Fruit fly (Drosophila melanogaster): Measurements from ENCODE around the gene Non3.

DNA sequence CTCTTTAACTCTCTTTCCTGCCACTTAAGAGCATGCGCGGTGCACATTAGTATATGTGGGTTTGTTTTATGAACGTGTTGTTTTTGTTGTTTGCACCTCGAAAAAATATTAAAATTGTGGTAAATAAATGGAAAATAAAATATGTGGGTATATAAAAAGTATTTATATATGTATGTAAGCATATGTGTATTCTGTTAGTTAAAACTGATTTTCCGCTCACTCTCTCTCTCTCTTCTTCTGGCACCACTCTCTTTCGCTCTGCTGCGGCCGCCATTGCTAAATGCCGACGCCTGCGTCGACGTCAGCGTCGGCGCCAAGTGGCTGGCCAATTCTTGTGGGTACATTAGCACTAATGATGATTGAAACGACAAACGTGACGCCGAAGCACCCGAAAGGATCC lies 41.8 kb downstream of the Non3 start:
- TF ChIP-seq pan (optimal IDR thresholded peaks at IDR 0.05) (no peak), br (GFP tag; optimal IDR thresholded peaks at IDR 0.05) (no peak), h (GFP tag; optimal IDR thresholded peaks at IDR 0.05) (no peak), N (GFP tag; optimal IDR thresholded peaks at IDR 0.05) (no peak), Dif (GFP tag; optimal IDR thresholded peaks at IDR 0.05; ENCODE audit: partially characterized antibody) (no peak), rgr (GFP tag; optimal IDR thresholded peaks at IDR 0.05) (no peak), Abd-B (GFP tag; optimal IDR thresholded peaks at IDR 0.05) (no peak), foxo (GFP tag; optimal IDR thresholded peaks at IDR 0.05) (no peak), dmrt93B (GFP tag; optimal IDR thresholded peaks at IDR 0.05) (no peak), Hnf4 (GFP tag; optimal IDR thresholded peaks at IDR 0.05) (no peak), usp (GFP tag; optimal IDR thresholded peaks at IDR 0.05) (no peak)

Data from whole organism, wandering third instar larva.